Worm (Caenorhabditis elegans): ENCODE results near the gene Y71H2AR.2.
"Not testable (repeated sequence)": the region's sequence is repeated elsewhere in the genome, so short reads cannot be mapped to it uniquely, and the experiment has no call there.

DNA sequence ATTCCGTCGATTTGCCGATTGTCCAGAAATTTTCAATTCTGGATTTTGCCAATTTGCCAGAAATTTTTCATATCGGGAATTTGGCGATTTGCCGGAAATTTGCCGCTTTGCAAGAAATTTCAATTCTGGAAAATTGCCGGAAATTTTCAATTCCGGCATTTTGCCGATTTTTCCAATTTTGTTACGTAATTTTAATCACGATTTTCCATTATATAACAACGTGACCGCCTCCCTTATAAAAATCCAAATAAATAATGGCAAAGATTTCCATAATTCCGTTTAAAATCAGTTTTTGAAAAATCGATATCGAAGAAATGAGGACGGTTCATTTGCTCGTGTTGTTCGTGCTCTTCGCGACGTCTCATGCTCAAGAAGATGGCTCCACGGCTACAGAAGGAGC lies 6.0 kb upstream of the Y71H2AR.2 start, which contains the start of gene H34I24.1:
- not testable (repeated sequence) for TF ChIP-seq unc-62 (GFP tag; optimal IDR thresholded peaks at IDR 0.05); ama-1 (optimal IDR thresholded peaks at IDR 0.05); ama-1 (GFP tag; optimal IDR thresholded peaks at IDR 0.05); mel-28 (tag; optimal IDR thresholded peaks at IDR 0.05; ENCODE audit: borderline replicate concordance); ztf-3 (GFP tag; optimal IDR thresholded peaks at IDR 0.05)
